Fruit fly (Drosophila melanogaster) whole organism, embryonic: Measurements from ENCODE around the gene CG46464.

Experiments
- Atf3 ChIP-seq: fragments of 200-800 bp; sonication (Bioruptor generic); optimal IDR thresholded peaks from 3 replicates; lab custom pipeline; 2016; ENCODE audit warnings: missing biosample characterization, missing genetic modification characterization
- BEAF-32 ChIP-seq: fragments of 200-800 bp; sonication (Bioruptor generic); optimal IDR thresholded peaks from 3 replicates; lab custom pipeline; 2017; ENCODE audit warnings: missing biosample characterization, missing genetic modification characterization, mild to moderate bottlenecking, moderate library complexity, missing genetic modification reagents
- C15 ChIP-seq: fragments of 200-800 bp; sonication (Bioruptor generic); IDR thresholded peaks from 3 replicates; pipeline ENCODE4 v1.3.6; 2022; ENCODE audit warnings: missing biosample characterization, missing genetic modification characterization
- CG15269 ChIP-seq: fragments of 200-800 bp; sonication (Bioruptor generic); optimal IDR thresholded peaks from 2 replicates; lab custom pipeline; 2018; ENCODE audit warnings: missing biosample characterization, mild to moderate bottlenecking, missing genetic modification characterization, moderate library complexity
- CG15479 ChIP-seq: fragments of 200-800 bp; sonication (Bioruptor generic); optimal IDR thresholded peaks from 3 replicates; lab custom pipeline; 2019; ENCODE audit warnings: missing biosample characterization, mild to moderate bottlenecking, missing genetic modification characterization, moderate library complexity
- CG1603 ChIP-seq: fragments of 200-800 bp; sonication (Bioruptor generic); optimal IDR thresholded peaks from 2 replicates; lab custom pipeline; 2019; ENCODE audit warnings: missing biosample characterization, mild to moderate bottlenecking, missing genetic modification characterization, moderate library complexity
- CG17385 ChIP-seq: fragments of 200-800 bp; sonication (Bioruptor generic); optimal IDR thresholded peaks from 3 replicates; lab custom pipeline; 2018; ENCODE audit warnings: missing biosample characterization, mild to moderate bottlenecking, missing genetic modification characterization
- CG17829 ChIP-seq: fragments of 200-800 bp; optimal IDR thresholded peaks from 2 replicates; lab custom pipeline; 2019; ENCODE audit warnings: missing biosample characterization, mild to moderate bottlenecking, missing genetic modification characterization, moderate library complexity
- CG2116 ChIP-seq: fragments of 200-800 bp; sonication (Bioruptor generic); optimal IDR thresholded peaks from 3 replicates; lab custom pipeline; 2018; ENCODE audit warnings: missing biosample characterization, mild to moderate bottlenecking, missing genetic modification characterization
- CG2712 ChIP-seq: fragments of 200-800 bp; optimal IDR thresholded peaks from 3 replicates; lab custom pipeline; 2019; ENCODE audit warnings: missing biosample characterization, mild to moderate bottlenecking, missing genetic modification characterization, moderate library complexity
- CG2889 ChIP-seq: fragments of 200-800 bp; sonication (Bioruptor generic); IDR thresholded peaks from 3 replicates; pipeline ENCODE4 v1.3.6; 2022; ENCODE audit warnings: missing biosample characterization, missing genetic modification characterization
- CG42726 ChIP-seq: fragments of 200-800 bp; sonication (Bioruptor generic); IDR thresholded peaks from 2 replicates; pipeline ENCODE4 v1.3.6; 2022; ENCODE audit warnings: missing biosample characterization, missing genetic modification characterization; ENCODE audit not compliant: partially characterized antibody
- Dip2 ChIP-seq: fragments of 200-800 bp; sonication (Bioruptor generic); IDR thresholded peaks from 2 replicates; pipeline ENCODE4 v1.3.6; 2022; ENCODE audit warnings: missing biosample characterization, missing genetic modification characterization
- Dp ChIP-seq: fragments of 200-800 bp; sonication (Bioruptor generic); optimal IDR thresholded peaks from 2 replicates; lab custom pipeline; 2018; ENCODE audit warnings: missing biosample characterization, mild to moderate bottlenecking, missing genetic modification characterization, moderate library complexity
- Dref ChIP-seq: fragments of 200-800 bp; sonication (Bioruptor generic); IDR thresholded peaks from 2 replicates; pipeline ENCODE4 v1.3.6; 2022; ENCODE audit warnings: missing biosample characterization, missing genetic modification characterization
- Hey ChIP-seq: fragments of 200-800 bp; sonication (Bioruptor generic); optimal IDR thresholded peaks from 3 replicates; lab custom pipeline; 2018; ENCODE audit warnings: missing biosample characterization, mild to moderate bottlenecking, missing genetic modification characterization
- HmgD ChIP-seq: fragments of 200-800 bp; sonication (Bioruptor generic); optimal IDR thresholded peaks from 3 replicates; lab custom pipeline; 2016; ENCODE audit warnings: missing biosample characterization, missing genetic modification characterization
- MESR4 ChIP-seq: fragments of 200-800 bp; sonication (Bioruptor generic); optimal IDR thresholded peaks from 2 replicates; lab custom pipeline; 2018; ENCODE audit warnings: missing biosample characterization, mild to moderate bottlenecking, missing genetic modification characterization, moderate library complexity
- Max ChIP-seq: fragments of 200-800 bp; sonication (Bioruptor generic); optimal IDR thresholded peaks from 2 replicates; lab custom pipeline; 2016; ENCODE audit warnings: missing biosample characterization, mild to moderate bottlenecking, missing genetic modification characterization
- Med ChIP-seq: fragments of 200-800 bp; sonication (Bioruptor generic); peaks from one replicate; lab custom pipeline; 2016; ENCODE audit warnings: missing biosample characterization, missing genetic modification characterization, mild to moderate bottlenecking, inconsistent platforms, moderate library complexity
- Myb ChIP-seq: fragments of 200-800 bp; sonication (Bioruptor generic); optimal IDR thresholded peaks from 2 replicates; lab custom pipeline; 2016; ENCODE audit warnings: missing biosample characterization, missing genetic modification characterization
- Pdp1 ChIP-seq, 2 experiments: fragments of 200-800 bp; sonication (Bioruptor generic); optimal IDR thresholded peaks; 3 replicates each; lab custom pipeline; 2016; ENCODE audit warnings: missing biosample characterization in 2 of 2, missing genetic modification characterization in 2 of 2, mild to moderate bottlenecking in 1 of 2, moderate library complexity in 1 of 2
- Ptx1 ChIP-seq: fragments of 200-800 bp; sonication (Bioruptor generic); IDR thresholded peaks from 2 replicates; pipeline ENCODE4 v1.3.6; 2022; ENCODE audit warnings: missing biosample characterization, missing genetic modification characterization
- Sin3A ChIP-seq: fragments of >200 bp; optimal IDR thresholded peaks from 2 replicates; lab custom pipeline; 2018
- Sry-β ChIP-seq: fragments of 200-800 bp; sonication (Bioruptor generic); optimal IDR thresholded peaks from 2 replicates; lab custom pipeline; 2018; ENCODE audit warnings: missing biosample characterization, mild to moderate bottlenecking, missing genetic modification characterization, moderate library complexity
- Sry-δ ChIP-seq: fragments of 200-800 bp; sonication (Bioruptor generic); optimal IDR thresholded peaks from 2 replicates; lab custom pipeline; 2016; ENCODE audit warnings: missing biosample characterization, missing genetic modification characterization
- YL-1 ChIP-seq: fragments of 200-800 bp; sonication (Bioruptor generic); optimal IDR thresholded peaks from 3 replicates; lab custom pipeline; 2017; ENCODE audit warnings: missing biosample characterization, mild to moderate bottlenecking, missing genetic modification characterization
- amos ChIP-seq: fragments of 200-800 bp; sonication (Bioruptor generic); IDR thresholded peaks from 2 replicates; pipeline ENCODE4 v1.3.6; 2022; ENCODE audit warnings: missing biosample characterization, missing genetic modification characterization; ENCODE audit not compliant: partially characterized antibody
- crp ChIP-seq, 2 experiments: fragments of 200-800 bp; sonication (Bioruptor generic); optimal IDR thresholded peaks; 2 replicates in 1 of 2; 3 replicates in 1 of 2; lab custom pipeline; 2017; ENCODE audit warnings: missing biosample characterization in 2 of 2, missing genetic modification characterization in 2 of 2, mild to moderate bottlenecking in 1 of 2, moderate library complexity in 1 of 2
- cwo ChIP-seq: fragments of 200-800 bp; sonication (Bioruptor generic); optimal IDR thresholded peaks from 3 replicates; lab custom pipeline; 2017; ENCODE audit warnings: missing biosample characterization, missing genetic modification characterization, mild to moderate bottlenecking, moderate library complexity, missing genetic modification reagents
- dm ChIP-seq: fragments of 200-800 bp; sonication (Bioruptor generic); optimal IDR thresholded peaks from 3 replicates; lab custom pipeline; 2016; ENCODE audit warnings: missing biosample characterization, missing genetic modification characterization
- gfzf ChIP-seq: fragments of 200-800 bp; sonication (Bioruptor generic); optimal IDR thresholded peaks from 2 replicates; lab custom pipeline; 2016; ENCODE audit warnings: missing biosample characterization, mild to moderate bottlenecking, missing genetic modification characterization, moderate library complexity
- hkb ChIP-seq, 2 experiments: fragments of 200-800 bp in 1 of 2; fragments of >200 bp in 1 of 2; sonication (Bioruptor generic) in 1 of 2; IDR thresholded peaks in 1 of 2; optimal IDR thresholded peaks in 1 of 2; 2 replicates each; pipeline versions ENCODE4 v1.3.6 to Lab custom; 2017 to 2022; ENCODE audit warnings: missing biosample characterization in 1 of 2, missing genetic modification characterization in 1 of 2
- klu ChIP-seq: fragments of 200-800 bp; sonication (Bioruptor generic); IDR thresholded peaks from 2 replicates; pipeline ENCODE4 v1.3.6; 2022; ENCODE audit warnings: missing biosample characterization, missing genetic modification characterization
- knrl ChIP-seq: fragments of 200-800 bp; sonication (Bioruptor generic); IDR thresholded peaks from 3 replicates; pipeline ENCODE4 v1.3.6; 2022; ENCODE audit warnings: missing biosample characterization, missing genetic modification characterization; ENCODE audit not compliant: partially characterized antibody
- phol ChIP-seq: fragments of 200-800 bp; sonication (Bioruptor generic); optimal IDR thresholded peaks from 3 replicates; lab custom pipeline; 2018; ENCODE audit warnings: missing biosample characterization, mild to moderate bottlenecking, missing genetic modification characterization, moderate library complexity
- sens ChIP-seq: fragments of 200-800 bp; sonication (Bioruptor generic); peaks from one replicate; lab custom pipeline; 2016; ENCODE audit warnings: missing biosample characterization, missing genetic modification characterization
- slou ChIP-seq: fragments of 200-800 bp; sonication (Bioruptor generic); optimal IDR thresholded peaks from 3 replicates; lab custom pipeline; 2016; ENCODE audit warnings: missing biosample characterization, missing genetic modification characterization
- stwl ChIP-seq: fragments of 200-800 bp; sonication (Bioruptor generic); optimal IDR thresholded peaks from 3 replicates; lab custom pipeline; 2018; ENCODE audit warnings: missing biosample characterization, mild to moderate bottlenecking, missing genetic modification characterization, moderate library complexity
- unc-4 ChIP-seq: fragments of 200-800 bp; sonication (Bioruptor generic); IDR thresholded peaks from 2 replicates; pipeline ENCODE4 v1.3.6; 2022; ENCODE audit warnings: missing biosample characterization, missing genetic modification characterization; ENCODE audit not compliant: partially characterized antibody
- vvl ChIP-seq: fragments of 200-800 bp; sonication (Bioruptor generic); IDR thresholded peaks from 2 replicates; pipeline ENCODE4 v1.3.6; 2022; ENCODE audit warnings: missing biosample characterization, missing genetic modification characterization

The CG46464 gene

DNA sequence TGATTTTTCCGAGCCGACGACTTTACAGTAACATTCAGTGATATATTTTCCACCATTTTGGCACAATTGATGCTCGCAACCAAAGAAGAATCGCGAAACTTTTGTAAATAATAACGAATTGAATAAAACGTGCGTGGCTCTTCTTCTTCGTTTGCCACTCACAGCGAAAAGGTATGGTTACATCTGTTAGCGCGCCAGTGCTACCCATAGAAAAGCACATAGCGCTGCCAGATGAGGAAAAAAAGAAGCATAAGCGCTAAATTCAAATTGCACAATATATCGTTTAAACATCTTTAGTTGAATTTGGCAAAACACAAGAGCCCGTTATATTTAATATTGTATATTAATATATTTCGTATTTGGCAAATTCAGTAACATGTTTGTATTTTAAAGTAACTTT is 21.8 kb downstream of the CG46464 start, which contains the start of gene CG8611 (continued):
- TF ChIP-seq CG17829 (tag; lab: Kevin White, UChicago) (peak; percentile 29), crp (GFP tag; optimal IDR thresholded peaks at IDR 0.05; lab: Kevin White, UChicago) (peak in 1 of 2 experiments; percentile 81), CG17385 (GFP tag; lab: Kevin White, UChicago) (peak; percentile 95), HmgD (GFP tag; lab: Kevin White, UChicago) (peak; percentile 3), CG1603 (peak; percentile 60), unc-4 (GFP tag; lab: Robert Waterston, UW) (0 out of 2 replicates have a peak, but pooled peaks have one; percentile 26), vvl (peak; percentile 48), YL-1 (GFP tag; lab: Kevin White, UChicago) (peak; percentile 36), BEAF-32 (GFP tag; lab: Kevin White, UChicago) (peak; percentile 58), phol (tag; lab: Kevin White, UChicago) (peak; percentile 38), Dp (GFP tag; lab: Kevin White, UChicago) (peak; percentile 94), amos (peak; percentile 55), gfzf (peak; percentile 12), stwl (tag; lab: Kevin White, UChicago) (peak; percentile 86), CG2712 (tag; lab: Kevin White, UChicago) (peak; percentile 16), Dref (GFP tag; lab: Robert Waterston, UW) (0 out of 2 replicates have a peak, but pooled peaks have one; percentile 21), Dip2 (GFP tag; lab: Robert Waterston, UW) (no peak), Sry-δ (GFP tag; lab: Kevin White, UChicago) (peak; percentile 26), MESR4 (GFP tag; lab: Kevin White, UChicago) (peak; percentile 31), CG2116 (GFP tag; lab: Kevin White, UChicago) (peak; percentile 30), Ptx1 (no peak), Med (GFP tag; lab: Kevin White, UChicago) (peak; percentile 73), Myb (GFP tag; lab: Kevin White, UChicago) (peak; percentile 89), CG15479 (GFP tag; lab: Kevin White, UChicago) (peak; percentile 64), hkb (optimal IDR thresholded peaks at IDR 0.05; lab: Kevin White, UChicago) (peak; percentile 3), hkb (GFP tag; IDR thresholded peaks at IDR 0.05; lab: Robert Waterston, UW) (no peak), Max (GFP tag; lab: Kevin White, UChicago) (peak; percentile 73), Atf3 (GFP tag; lab: Kevin White, UChicago) (no peak), slou (no peak), Pdp1 (GFP tag; optimal IDR thresholded peaks at IDR 0.05; lab: Kevin White, UChicago) (peak in 1 of 2 experiments; percentile 90), Sin3A (lab: Kevin White, UChicago) (peak; percentile 17), Sry-β (GFP tag; lab: Kevin White, UChicago) (no peak), cwo (GFP tag; lab: Kevin White, UChicago) (peak; percentile 52), klu (GFP tag; lab: Robert Waterston, UW) (no peak), dm (GFP tag; lab: Kevin White, UChicago) (peak; percentile 90), sens (peak; percentile 25), knrl (GFP tag; lab: Robert Waterston, UW) (peak; percentile 37; the same call in 1 of the 3 replicates), CG42726 (GFP tag; lab: Robert Waterston, UW) (peak; percentile 53; the same call in 1 of the 2 replicates)

DNA sequence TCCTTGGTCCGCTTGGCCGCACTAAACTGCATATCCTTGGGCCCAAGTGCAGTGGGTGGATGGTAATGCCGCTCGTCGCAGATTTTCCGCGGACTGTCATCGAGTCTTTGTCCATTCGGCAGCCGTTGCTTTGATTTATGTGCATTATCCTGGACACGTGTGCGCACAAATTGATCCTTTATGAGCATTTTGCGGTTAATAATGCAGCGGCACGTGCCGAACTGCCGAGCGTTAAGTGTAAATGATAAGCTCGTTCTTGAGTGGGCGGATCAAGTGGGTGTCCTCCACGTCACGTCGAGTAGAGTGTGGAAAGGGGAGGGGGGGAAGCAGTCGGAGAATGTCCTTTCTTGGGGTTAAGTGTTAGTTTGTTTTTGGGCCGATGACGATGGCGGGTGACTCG is 36.1 kb downstream of the CG46464 start:
- TF ChIP-seq CG15269: no peak
- peak; percentile 94 for TF ChIP-seq Hey (tag; lab: Kevin White, UChicago)
- TF ChIP-seq C15 (GFP tag; lab: Robert Waterston, UW): no peak
- no peak for TF ChIP-seq CG2889 (GFP tag; lab: Robert Waterston, UW)
